Worm (Caenorhabditis elegans): ENCODE measurements around the gene dnj-20.

The dnj-20 gene

ce11 chrII:9575670-9576069, 48.3 kb downstream of the dnj-20 start, which contains the start of gene exc-7:
Gene exc-7 (plus strand): TSS chrII:9575970.
- no peak for TF ChIP-seq hmg-20 (GFP tag; IDR thresholded peaks at IDR 0.05)

DNA sequence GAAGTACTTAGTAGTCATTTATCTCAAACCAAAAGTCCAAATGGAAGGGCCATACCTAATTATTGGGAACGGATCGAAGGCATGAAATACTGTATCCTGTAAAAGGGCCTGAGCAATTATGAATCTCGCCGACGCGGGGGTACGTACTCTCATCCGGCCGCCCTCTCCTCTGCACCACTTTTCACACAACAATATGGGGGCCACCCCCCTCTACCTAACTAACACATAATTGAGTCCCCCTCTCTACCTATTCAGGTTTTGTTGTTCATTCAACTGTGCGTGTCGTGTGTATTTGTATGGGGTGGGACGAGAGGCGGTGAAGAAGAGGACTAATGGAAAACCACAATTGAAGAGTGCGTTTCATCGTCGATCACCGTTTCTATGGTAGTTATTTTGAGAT, 49.6 kb downstream of the dnj-20 start:
- TF ChIP-seq lir-1 (GFP tag; conservative IDR thresholded peaks at IDR 0.05) (no peak), bed-2 (GFP tag; IDR thresholded peaks at IDR 0.05) (no peak), unc-62 (GFP tag; optimal IDR thresholded peaks at IDR 0.05) (no peak), ceh-27 (GFP tag; optimal IDR thresholded peaks at IDR 0.05) (peak; percentile 14), lin-40 (tag; optimal IDR thresholded peaks at IDR 0.05) (no peak), Y67H2A.10 (GFP tag; conservative IDR thresholded peaks at IDR 0.05) (no peak), pbrm-1 (GFP tag; IDR thresholded peaks at IDR 0.05) (no peak), tlf-1 (GFP tag; optimal IDR thresholded peaks at IDR 0.05) (no peak), dpl-1 (GFP tag; optimal IDR thresholded peaks at IDR 0.05) (no peak), egl-18 (GFP tag; IDR thresholded peaks at IDR 0.05) (0 out of 2 replicates have a peak, but pooled peaks have one; percentile 27), snpc-4 (GFP tag; optimal IDR thresholded peaks at IDR 0.05) (no peak), snpc-4 (tag; optimal IDR thresholded peaks at IDR 0.05) (no peak), F49E8.2 (tag; optimal IDR thresholded peaks at IDR 0.05; ENCODE audit: insufficient read depth) (no peak), xnd-1 (tag; optimal IDR thresholded peaks at IDR 0.05) (no peak), fkh-3 (tag; optimal IDR thresholded peaks at IDR 0.05) (no peak), mes-4 (tag; optimal IDR thresholded peaks at IDR 0.05) (no peak), die-1 (tag; optimal IDR thresholded peaks at IDR 0.05) (no peak), attf-5 (GFP tag; optimal IDR thresholded peaks at IDR 0.05) (no peak), hmg-1.2 (GFP tag; IDR thresholded peaks at IDR 0.05) (no peak), zfh-2 (GFP tag; conservative IDR thresholded peaks at IDR 0.05) (0 out of 2 replicates have a peak, but pooled peaks have one; percentile 16), lin-35 (GFP tag; optimal IDR thresholded peaks at IDR 0.05) (no peak), C17E4.6 (GFP tag; IDR thresholded peaks at IDR 0.05) (no peak), chd-7 (tag; optimal IDR thresholded peaks at IDR 0.05) (peak; percentile 13), ztf-18 (tag; optimal IDR thresholded peaks at IDR 0.05) (no peak), atf-7 (tag; optimal IDR thresholded peaks at IDR 0.05) (no peak), nfya-1 (tag; optimal IDR thresholded peaks at IDR 0.05; ENCODE audit: borderline replicate concordance, insufficient read depth) (no peak), ama-1 (optimal IDR thresholded peaks at IDR 0.05) (no peak), ama-1 (GFP tag; optimal IDR thresholded peaks at IDR 0.05) (no peak)

DNA sequence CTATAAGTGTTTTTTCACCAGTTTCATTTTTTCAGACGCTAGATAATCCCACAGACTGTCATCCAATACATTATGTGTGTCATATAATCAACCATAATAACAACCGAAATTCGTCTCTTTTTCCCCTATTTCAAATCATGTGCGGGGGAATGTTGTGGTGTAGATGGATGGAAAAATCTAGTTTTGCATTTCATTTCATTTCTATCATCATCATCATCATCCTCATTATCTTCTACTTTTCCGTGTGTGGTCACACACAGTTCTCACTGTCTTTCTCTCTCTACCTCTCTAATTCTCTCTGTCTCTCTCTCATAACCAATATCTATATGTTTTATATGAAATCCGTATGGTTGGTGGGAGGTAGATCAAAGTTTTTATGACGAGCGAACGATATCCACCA, 50.6 kb downstream of the dnj-20 start:
- TF ChIP-seq ccch-3 (GFP tag; optimal IDR thresholded peaks at IDR 0.05) (no peak), F52B5.7 (tag; optimal IDR thresholded peaks at IDR 0.05) (no peak), cebp-1 (GFP tag; IDR thresholded peaks at IDR 0.05) (no peak), cebp-1 (tag; optimal IDR thresholded peaks at IDR 0.05) (no peak), rpc-1 (optimal IDR thresholded peaks at IDR 0.05) (no peak), rpc-1 (tag; optimal IDR thresholded peaks at IDR 0.05) (no peak), K11D2.4 (GFP tag; IDR thresholded peaks at IDR 0.05) (no peak), cebp-2 (GFP tag; IDR thresholded peaks at IDR 0.05) (no peak), madf-10 (tag; optimal IDR thresholded peaks at IDR 0.05) (no peak), lsl-1 (GFP tag; optimal IDR thresholded peaks at IDR 0.05) (no peak), xnd-1 (tag; optimal IDR thresholded peaks at IDR 0.05) (no peak), F49E8.2 (tag; optimal IDR thresholded peaks at IDR 0.05; ENCODE audit: insufficient read depth) (no peak), mel-28 (tag; optimal IDR thresholded peaks at IDR 0.05; ENCODE audit: borderline replicate concordance) (no peak), hrde-1 (tag; optimal IDR thresholded peaks at IDR 0.05; ENCODE audit: borderline replicate concordance) (no peak), attf-5 (GFP tag; optimal IDR thresholded peaks at IDR 0.05) (no peak), dpl-1 (GFP tag; optimal IDR thresholded peaks at IDR 0.05) (no peak), lir-1 (GFP tag; conservative IDR thresholded peaks at IDR 0.05) (no peak), mes-4 (tag; optimal IDR thresholded peaks at IDR 0.05) (no peak)
